Worm (Caenorhabditis elegans) whole organism, L4/young adult: ENCODE measurements around the gene F29A7.6.

ENCODE experiments used
- W03F9.2 ChIP-seq: fragments of 150-350 bp; optimal IDR thresholded peaks from 2 replicates; lab custom pipeline; 2014; ENCODE audit warnings: missing biosample characterization, missing genetic modification characterization
- dao-5 ChIP-seq: sonication (generic microtip); optimal IDR thresholded peaks from 2 replicates; lab custom pipeline; 2016; ENCODE audit warnings: missing genotype, missing genetic modification characterization, moderate library complexity, missing compliant biosample characterization
- him-1 ChIP-seq: sonication (generic microtip); optimal IDR thresholded peaks from 2 replicates; lab custom pipeline; 2016; ENCODE audit warnings: missing genotype, missing genetic modification reagents, missing genetic modification characterization, missing compliant biosample characterization

- TF ChIP-seq dao-5 (tag; lab: Kevin White, UChicago) = no peak
- no peak for TF ChIP-seq him-1 (tag; lab: Kevin White, UChicago)
- TF ChIP-seq W03F9.2 (tag; lab: Kevin White, UChicago) = no peak
These were observed 39.3 kb upstream of the F29A7.6 start for ce11 chrII:2791693-2792092.
